Worm (Caenorhabditis elegans) whole organism, mixed stage, embryonic: ENCODE measurements around the gene JC8.16.

Experiments used
- M03D4.4 ChIP-seq: sonication (generic microtip); optimal IDR thresholded peaks from 2 replicates; lab custom pipeline; 2017; ENCODE audit warnings: mild to moderate bottlenecking, missing genetic modification characterization, missing compliant biosample characterization
- bed-3 ChIP-seq: fragments of 200-800 bp; sonication (Bioruptor generic); optimal IDR thresholded peaks from 3 replicates; lab custom pipeline; 2018; ENCODE audit warnings: mild to moderate bottlenecking, missing genetic modification characterization, moderate library complexity, missing compliant biosample characterization
- blmp-1 ChIP-seq: fragments of 150-350 bp; optimal IDR thresholded peaks from 2 replicates; lab custom pipeline; 2014; ENCODE audit warnings: missing biosample characterization, missing genetic modification characterization
- ceh-39 ChIP-seq: fragments of 150-350 bp; optimal IDR thresholded peaks from 2 replicates; lab custom pipeline; 2014; ENCODE audit warnings: missing biosample characterization, missing genetic modification characterization
- ceh-43 ChIP-seq: fragments of 200-800 bp; sonication (Bioruptor generic); optimal IDR thresholded peaks from 2 replicates; lab custom pipeline; 2018; ENCODE audit warnings: mild to moderate bottlenecking, missing genetic modification characterization, moderate library complexity, missing compliant biosample characterization
- ceh-83 ChIP-seq: fragments of 200-800 bp; sonication (Bioruptor generic); optimal IDR thresholded peaks from 2 replicates; lab custom pipeline; 2018; ENCODE audit warnings: mild to moderate bottlenecking, missing genetic modification characterization, missing compliant biosample characterization
- ces-1 ChIP-seq: fragments of 150-350 bp; optimal IDR thresholded peaks from 2 replicates; lab custom pipeline; 2014; ENCODE audit warnings: missing biosample characterization, missing genetic modification reagents, missing genetic modification characterization
- cnd-1 ChIP-seq: fragments of 200-800 bp; sonication (Bioruptor generic); optimal IDR thresholded peaks from 2 replicates; lab custom pipeline; 2018; ENCODE audit warnings: mild to moderate bottlenecking, missing genetic modification characterization, missing compliant biosample characterization
- drap-1 ChIP-seq: fragments of 200-800 bp; sonication (Bioruptor generic); optimal IDR thresholded peaks from 3 replicates; lab custom pipeline; 2018; ENCODE audit warnings: mild to moderate bottlenecking, missing genetic modification characterization, missing compliant biosample characterization
- elt-1 ChIP-seq: sonication (generic microtip); optimal IDR thresholded peaks from 2 replicates; lab custom pipeline; 2017; ENCODE audit warnings: missing genetic modification characterization, mild to moderate bottlenecking, missing compliant biosample characterization, antibody characterized with exemption, moderate library complexity, borderline replicate concordance; ENCODE audit not compliant: insufficient read depth
- elt-3 ChIP-seq: fragments of 150-350 bp; optimal IDR thresholded peaks from 2 replicates; lab custom pipeline; 2014; ENCODE audit warnings: missing biosample characterization, missing genetic modification characterization
- flh-1 ChIP-seq: fragments of 200-800 bp; sonication (Bioruptor generic); optimal IDR thresholded peaks from 2 replicates; lab custom pipeline; 2018; ENCODE audit warnings: mild to moderate bottlenecking, missing genetic modification characterization, moderate library complexity, missing compliant biosample characterization
- ham-2 ChIP-seq: fragments of 200-800 bp; sonication (Bioruptor generic); optimal IDR thresholded peaks from 2 replicates; lab custom pipeline; 2018; ENCODE audit warnings: mild to moderate bottlenecking, missing genetic modification characterization, missing compliant biosample characterization
- hlh-1 ChIP-seq: fragments of 150-350 bp; optimal IDR thresholded peaks from 2 replicates; lab custom pipeline; 2014; ENCODE audit warnings: missing biosample characterization, missing genetic modification reagents, missing genetic modification characterization
- lin-13 ChIP-seq: fragments of 150-350 bp; optimal IDR thresholded peaks from 2 replicates; lab custom pipeline; 2014; ENCODE audit warnings: missing biosample characterization, missing genetic modification characterization
- lin-32 ChIP-seq: fragments of 200-800 bp; sonication (Bioruptor generic); optimal IDR thresholded peaks from 2 replicates; lab custom pipeline; 2018; ENCODE audit warnings: mild to moderate bottlenecking, missing genetic modification characterization, missing compliant biosample characterization
- lsy-2 ChIP-seq: fragments of 150-350 bp; optimal IDR thresholded peaks from 2 replicates; lab custom pipeline; 2014; ENCODE audit warnings: missing biosample characterization, missing genetic modification characterization
- mab-5 ChIP-seq: fragments of 150-350 bp; optimal IDR thresholded peaks from 2 replicates; lab custom pipeline; 2014; ENCODE audit warnings: missing biosample characterization, missing genetic modification characterization
- mep-1 ChIP-seq: fragments of 150-350 bp; optimal IDR thresholded peaks from 2 replicates; lab custom pipeline; 2017; ENCODE audit warnings: missing biosample characterization, missing genetic modification reagents, missing genetic modification characterization, inconsistent platforms
- mls-2 ChIP-seq: sonication (generic microtip); optimal IDR thresholded peaks from 2 replicates; lab custom pipeline; 2016; ENCODE audit warnings: mild to moderate bottlenecking, missing genetic modification characterization, moderate library complexity, missing compliant biosample characterization
- nhr-12 ChIP-seq: fragments of 150-350 bp; optimal IDR thresholded peaks from 2 replicates; lab custom pipeline; 2014; ENCODE audit warnings: missing biosample characterization, missing genetic modification characterization
- nhr-2 ChIP-seq: fragments of 150-350 bp; optimal IDR thresholded peaks from 2 replicates; lab custom pipeline; 2014; ENCODE audit warnings: missing biosample characterization, missing genetic modification characterization
- nhr-237 ChIP-seq: fragments of 150-350 bp; optimal IDR thresholded peaks from 2 replicates; lab custom pipeline; 2014; ENCODE audit warnings: missing biosample characterization, missing genetic modification characterization
- nhr-28 ChIP-seq: fragments of 150-350 bp; optimal IDR thresholded peaks from 2 replicates; lab custom pipeline; 2014; ENCODE audit warnings: missing biosample characterization, missing genetic modification characterization
- nhr-76 ChIP-seq: sonication (generic microtip); optimal IDR thresholded peaks from 2 replicates; lab custom pipeline; 2017; ENCODE audit warnings: missing biosample characterization, missing genetic modification characterization
- pha-4 ChIP-seq: fragments of 150-350 bp; optimal IDR thresholded peaks from 2 replicates; lab custom pipeline; 2018; ENCODE audit warnings: missing biosample characterization, missing genetic modification reagents, missing genetic modification characterization
- sem-2 ChIP-seq: fragments of 200-800 bp; sonication (Bioruptor generic); optimal IDR thresholded peaks from 2 replicates; lab custom pipeline; 2018; ENCODE audit warnings: mild to moderate bottlenecking, missing genetic modification characterization, missing compliant biosample characterization
- snpc-4 ChIP-seq: fragments of 150-350 bp; optimal IDR thresholded peaks from 2 replicates; lab custom pipeline; 2014; ENCODE audit warnings: missing biosample characterization, missing genetic modification characterization
- sptf-1 ChIP-seq: sonication (generic microtip); optimal IDR thresholded peaks from 2 replicates; lab custom pipeline; 2017; ENCODE audit warnings: mild to moderate bottlenecking, missing genetic modification characterization, moderate library complexity, missing compliant biosample characterization
- tbx-8 ChIP-seq: fragments of 200-800 bp; sonication (Bioruptor generic); optimal IDR thresholded peaks from 2 replicates; lab custom pipeline; 2018; ENCODE audit warnings: mild to moderate bottlenecking, missing genetic modification characterization, moderate library complexity, missing compliant biosample characterization
- unc-120 ChIP-seq: sonication (generic microtip); optimal IDR thresholded peaks from 2 replicates; lab custom pipeline; 2017; ENCODE audit warnings: missing genetic modification characterization, missing compliant biosample characterization; ENCODE audit not compliant: poor library complexity, severe bottlenecking
- unc-39 ChIP-seq: fragments of 150-350 bp; optimal IDR thresholded peaks from 2 replicates; lab custom pipeline; 2014; ENCODE audit warnings: missing biosample characterization, missing genetic modification characterization
- unc-62 ChIP-seq: fragments of 150-350 bp; optimal IDR thresholded peaks from 2 replicates; lab custom pipeline; 2014; ENCODE audit warnings: missing biosample characterization, missing genetic modification reagents, missing genetic modification characterization
- zip-8 ChIP-seq: fragments of 150-350 bp; optimal IDR thresholded peaks from 2 replicates; lab custom pipeline; 2014; ENCODE audit warnings: missing biosample characterization, missing genetic modification characterization
- ztf-11 ChIP-seq: fragments of 150-350 bp; optimal IDR thresholded peaks from 2 replicates; lab custom pipeline; 2014; ENCODE audit warnings: missing biosample characterization, missing genetic modification characterization

The JC8.16 gene

ce11 chrIV:13231393-13231792 is 27.6 kb upstream of the JC8.16 start:
- no peak for TF ChIP-seq unc-39 (tag; lab: Kevin White, UChicago)
- no peak for TF ChIP-seq nhr-76 (tag; lab: Kevin White, UChicago)
- peak; percentile 85 for TF ChIP-seq ces-1 (GFP tag; lab: Kevin White, UChicago)
- TF ChIP-seq mep-1 (tag; lab: Kevin White, UChicago), result peak; percentile 28
- no peak for TF ChIP-seq sem-2 (GFP tag; lab: Kevin White, UChicago)
- TF ChIP-seq lsy-2, result peak; percentile 96

- TF ChIP-seq lin-13 (tag; lab: Kevin White, UChicago), result no peak
- no peak for TF ChIP-seq pha-4 (tag; lab: Kevin White, UChicago)
- no peak for TF ChIP-seq M03D4.4
- TF ChIP-seq unc-39 (tag; lab: Kevin White, UChicago), result no peak
- TF ChIP-seq drap-1 (GFP tag; lab: Kevin White, UChicago), result no peak
- TF ChIP-seq ham-2 (GFP tag; lab: Kevin White, UChicago), result no peak
- TF ChIP-seq ceh-83 (GFP tag; lab: Kevin White, UChicago), result no peak
- TF ChIP-seq elt-1 (tag; lab: Kevin White, UChicago), result no peak
- TF ChIP-seq zip-8 (tag; lab: Kevin White, UChicago), result no peak
- TF ChIP-seq ztf-11, result no peak
- TF ChIP-seq ceh-43 (GFP tag; lab: Kevin White, UChicago), result no peak
These were observed 22.5 kb upstream of the JC8.16 start, which contains the start of gene pwp-1 for ce11 chrIV:13236485-13236884. pwp-1 (minus strand) TSS chrIV:13236585.

ce11 chrIV:13238943-13239861 is 19.8 kb upstream of the JC8.16 start, which contains the start of gene tag-115:
tag-115 (minus strand) TSS chrIV:13239414.
- TF ChIP-seq mep-1 (tag; lab: Kevin White, UChicago) (no peak), ceh-83 (GFP tag; lab: Kevin White, UChicago) (peak; percentile 7)

- TF ChIP-seq drap-1 (GFP tag; lab: Kevin White, UChicago), result peak; percentile 80
- peak; percentile 84 for TF ChIP-seq cnd-1 (tag; lab: Kevin White, UChicago)
- no peak for TF ChIP-seq nhr-76 (tag; lab: Kevin White, UChicago)
- peak; percentile 52 for TF ChIP-seq blmp-1 (tag; lab: Kevin White, UChicago)
- TF ChIP-seq mep-1 (tag; lab: Kevin White, UChicago), result peak; percentile 99
- peak; percentile 89 for TF ChIP-seq sptf-1 (tag; lab: Kevin White, UChicago)
- TF ChIP-seq elt-3 (tag; lab: Kevin White, UChicago), result peak; percentile 84
- peak; percentile 23 for TF ChIP-seq ham-2 (GFP tag; lab: Kevin White, UChicago)
- TF ChIP-seq M03D4.4, result peak; percentile 74
- peak; percentile 75 for TF ChIP-seq nhr-12 (tag; lab: Kevin White, UChicago)
- TF ChIP-seq mls-2 (tag; lab: Kevin White, UChicago), result peak; percentile 75
- TF ChIP-seq ceh-39, result peak; percentile 94
- TF ChIP-seq hlh-1 (tag; lab: Kevin White, UChicago), result peak; percentile 71
- TF ChIP-seq ceh-83 (GFP tag; lab: Kevin White, UChicago), result peak; percentile 67
- TF ChIP-seq nhr-28 (tag; lab: Kevin White, UChicago), result no peak
- TF ChIP-seq lsy-2, result peak; percentile 92
- TF ChIP-seq zip-8 (tag; lab: Kevin White, UChicago), result peak; percentile 54
- no peak for TF ChIP-seq bed-3
- TF ChIP-seq ceh-43 (GFP tag; lab: Kevin White, UChicago), result peak; percentile 67
- TF ChIP-seq tbx-8, result peak; percentile 45
- TF ChIP-seq flh-1 (GFP tag; lab: Kevin White, UChicago), result no peak
- TF ChIP-seq lin-13 (tag; lab: Kevin White, UChicago), result peak; percentile 96
- TF ChIP-seq ces-1 (GFP tag; lab: Kevin White, UChicago), result peak; percentile 100
- TF ChIP-seq unc-62, result peak; percentile 94
- TF ChIP-seq nhr-237 (tag; lab: Kevin White, UChicago), result peak; percentile 97
- TF ChIP-seq unc-39 (tag; lab: Kevin White, UChicago), result peak; percentile 75
- peak; percentile 75 for TF ChIP-seq ztf-11
- TF ChIP-seq sem-2 (GFP tag; lab: Kevin White, UChicago), result no peak
- peak; percentile 83 for TF ChIP-seq mab-5 (tag; lab: Kevin White, UChicago)
- no peak for TF ChIP-seq nhr-2
- TF ChIP-seq lin-32, result peak; percentile 3
- no peak for TF ChIP-seq elt-1 (tag; lab: Kevin White, UChicago)
- peak; percentile 75 for TF ChIP-seq unc-120
- TF ChIP-seq snpc-4 (tag; lab: Kevin White, UChicago), result no peak
- TF ChIP-seq pha-4 (tag; lab: Kevin White, UChicago), result peak; percentile 99
These were observed 18.7 kb upstream of the JC8.16 start, which contains the start of gene rpl-12 for ce11 chrIV:13240078-13240841. rpl-12 (minus strand) TSS chrIV:13240651.
